Worm (Caenorhabditis elegans): ENCODE data around the gene thoc-2.

The thoc-2 gene

DNA sequence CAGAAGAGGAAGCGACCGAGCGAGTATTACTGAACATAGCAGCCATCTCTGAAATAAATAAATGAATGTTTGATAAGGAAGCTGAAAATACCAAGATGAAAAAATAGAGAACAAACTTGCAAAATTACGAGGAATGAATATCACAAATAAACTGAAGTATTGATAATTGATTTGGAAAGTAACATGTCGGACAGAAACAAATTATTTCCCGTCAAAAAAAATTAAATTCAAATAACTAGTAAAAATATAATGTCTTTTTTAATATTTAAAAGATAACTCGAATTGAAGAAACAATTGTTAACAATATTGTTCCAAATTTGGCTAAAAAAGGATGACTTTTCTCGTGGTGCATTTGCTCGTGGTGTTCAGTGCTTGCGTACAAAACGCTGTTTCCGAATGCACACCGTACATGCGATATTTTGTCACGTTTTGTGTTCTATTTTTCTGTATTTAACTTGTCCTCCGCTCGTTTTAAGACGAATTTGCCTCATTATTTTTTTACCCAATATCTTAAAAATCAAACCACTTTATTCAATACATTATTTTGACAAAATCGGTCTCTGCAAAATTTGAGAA, 25.9 kb upstream of the thoc-2 start, which contains the start of gene rpn-13 (continued):
- TF ChIP-seq T26A8.4 (GFP tag; IDR thresholded peaks at IDR 0.05) = no peak
- TF ChIP-seq pha-4 (GFP tag; IDR thresholded peaks at IDR 0.05) = no peak
- no peak for TF ChIP-seq pha-4 (tag; optimal IDR thresholded peaks at IDR 0.05)
- peak; percentile 31 for TF ChIP-seq rbr-2 (tag; optimal IDR thresholded peaks at IDR 0.05)
- TF ChIP-seq Y105C5A.15 (GFP tag; IDR thresholded peaks at IDR 0.05) = no peak
- TF ChIP-seq Y48G9A.11 (GFP tag; IDR thresholded peaks at IDR 0.05) = no peak
- TF ChIP-seq lin-1 (GFP tag; IDR thresholded peaks at IDR 0.05) = no peak
- no peak for TF ChIP-seq spr-1 (tag; optimal IDR thresholded peaks at IDR 0.05)
- no peak for TF ChIP-seq aly-2 (tag; optimal IDR thresholded peaks at IDR 0.05)
- TF ChIP-seq php-3 (GFP tag; IDR thresholded peaks at IDR 0.05) = no peak
- TF ChIP-seq zfp-2 (tag; optimal IDR thresholded peaks at IDR 0.05) = no peak
- no peak for TF ChIP-seq spr-3 (GFP tag; optimal IDR thresholded peaks at IDR 0.05)
- no peak for TF ChIP-seq ctbp-1 (GFP tag; IDR thresholded peaks at IDR 0.05)
- TF ChIP-seq daf-19 (GFP tag; conservative IDR thresholded peaks at IDR 0.05) = no peak
- TF ChIP-seq egl-27 (tag; optimal IDR thresholded peaks at IDR 0.05) = no peak
- TF ChIP-seq F44E2.7 (GFP tag; IDR thresholded peaks at IDR 0.05) = no peak
- TF ChIP-seq hif-1 (tag; optimal IDR thresholded peaks at IDR 0.05) = peak in 1 of 2 experiments; percentile 19
- no peak for TF ChIP-seq fos-1 (tag; optimal IDR thresholded peaks at IDR 0.05)
- no peak for TF ChIP-seq nhr-76 (tag; optimal IDR thresholded peaks at IDR 0.05)
- peak; percentile 36 for TF ChIP-seq hlh-11 (tag; optimal IDR thresholded peaks at IDR 0.05)
- TF ChIP-seq fkh-10 (GFP tag; optimal IDR thresholded peaks at IDR 0.05) = peak; percentile 22
- TF ChIP-seq dmd-9 (GFP tag; IDR thresholded peaks at IDR 0.05) = no peak
- TF ChIP-seq mdl-1 (tag; optimal IDR thresholded peaks at IDR 0.05) = peak; percentile 20 to 78
- no peak for TF ChIP-seq attf-4 (tag; optimal IDR thresholded peaks at IDR 0.05)
- no peak for TF ChIP-seq ztf-11 (tag; optimal IDR thresholded peaks at IDR 0.05)
- TF ChIP-seq ceh-28 (tag; optimal IDR thresholded peaks at IDR 0.05) = no peak
- TF ChIP-seq nhr-11 (tag; optimal IDR thresholded peaks at IDR 0.05) = no peak
- peak; percentile 23 for TF ChIP-seq nhr-77 (tag; optimal IDR thresholded peaks at IDR 0.05)
- no peak for TF ChIP-seq F49E8.2 (tag; optimal IDR thresholded peaks at IDR 0.05; ENCODE audit: borderline replicate concordance)
- no peak for TF ChIP-seq nhr-41 (GFP tag; IDR thresholded peaks at IDR 0.05)
- TF ChIP-seq hlh-30 (tag; optimal IDR thresholded peaks at IDR 0.05; ENCODE audit: insufficient read depth) = peak; percentile 96
- TF ChIP-seq mes-2 (tag; optimal IDR thresholded peaks at IDR 0.05; ENCODE audit: poor library complexity, severe bottlenecking) = peak; percentile 76
- no peak for TF ChIP-seq zfp-3 (GFP tag; conservative IDR thresholded peaks at IDR 0.05)
- no peak for TF ChIP-seq lim-7 (GFP tag; IDR thresholded peaks at IDR 0.05)
- peak; percentile 59 for TF ChIP-seq T20F7.1 (GFP tag; optimal IDR thresholded peaks at IDR 0.05)
- no peak for TF ChIP-seq ama-1 (optimal IDR thresholded peaks at IDR 0.05)
- no peak for TF ChIP-seq ZK337.2 (GFP tag; IDR thresholded peaks at IDR 0.05)
- TF ChIP-seq lin-15B (tag; optimal IDR thresholded peaks at IDR 0.05) = no peak
- TF ChIP-seq vab-7 (GFP tag; IDR thresholded peaks at IDR 0.05) = no peak
- TF ChIP-seq mep-1 (tag; optimal IDR thresholded peaks at IDR 0.05) = peak; percentile 56
- TF ChIP-seq nhr-102 (tag; optimal IDR thresholded peaks at IDR 0.05) = no peak
- peak; percentile 75 to 98 for TF ChIP-seq lsy-2 (tag; optimal IDR thresholded peaks at IDR 0.05)
- TF ChIP-seq zip-11 (GFP tag; IDR thresholded peaks at IDR 0.05) = no peak
- no peak for TF ChIP-seq unc-39 (tag; optimal IDR thresholded peaks at IDR 0.05)
- TF ChIP-seq egl-43 (GFP tag; IDR thresholded peaks at IDR 0.05) = no peak
- peak; percentile 53 for TF ChIP-seq dve-1 (tag; optimal IDR thresholded peaks at IDR 0.05; ENCODE audit: insufficient read depth)
- TF ChIP-seq sdz-12 (GFP tag; optimal IDR thresholded peaks at IDR 0.05) = no peak
- no peak for TF ChIP-seq nhr-25 (tag; optimal IDR thresholded peaks at IDR 0.05; ENCODE audit: borderline replicate concordance, insufficient read depth)
- no peak for TF ChIP-seq skn-1 (tag; optimal IDR thresholded peaks at IDR 0.05)
- TF ChIP-seq mdt-29 (GFP tag; IDR thresholded peaks at IDR 0.05) = no peak
- TF ChIP-seq zag-1 (tag; optimal IDR thresholded peaks at IDR 0.05) = no peak

Data from whole organism, L4 larva.